Fruit fly (Drosophila melanogaster) Kc167 (cell line): Measurements from ENCODE around the gene PolA1.

Experiments used
- Myc ChIP-seq: fragments of >200 bp; optimal IDR thresholded peaks from 2 replicates; lab custom pipeline; 2017; ENCODE audit warnings: missing external identifiers
- Sin3A ChIP-seq: fragments of >200 bp; optimal IDR thresholded peaks from 2 replicates; lab custom pipeline; 2018; ENCODE audit warnings: missing external identifiers
- h ChIP-seq: fragments of >200 bp; optimal IDR thresholded peaks from 3 replicates; lab custom pipeline; 2018; ENCODE audit warnings: missing external identifiers
- insv ChIP-seq: fragments of >200 bp; optimal IDR thresholded peaks from 3 replicates; lab custom pipeline; 2018; ENCODE audit warnings: missing external identifiers
- psq ChIP-seq: fragments of >200 bp; optimal IDR thresholded peaks from 2 replicates; lab custom pipeline; 2017; ENCODE audit warnings: missing external identifiers
- ttk ChIP-seq: sonication (Bioruptor generic); optimal IDR thresholded peaks from 2 replicates; lab custom pipeline; 2017; ENCODE audit warnings: missing external identifiers

DNA sequence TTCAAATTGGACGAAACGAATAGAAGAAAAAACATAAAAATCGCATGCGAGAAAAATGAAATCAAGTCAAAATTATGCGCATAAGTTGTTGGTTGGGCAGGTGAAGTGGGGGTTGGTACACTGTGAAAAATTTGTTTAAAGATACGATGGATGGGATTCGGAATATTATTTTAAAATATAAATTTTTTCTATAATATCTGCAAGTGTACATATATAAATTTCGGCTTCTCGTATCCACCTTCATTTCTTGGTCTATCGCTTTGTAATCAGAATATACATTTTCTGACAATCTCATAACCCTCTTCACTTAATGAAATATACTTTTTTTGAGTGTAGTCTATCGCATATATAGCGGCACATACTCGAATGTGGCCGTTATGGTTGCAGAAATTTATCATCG lies 31.8 kb upstream of the PolA1 start:
- TF ChIP-seq Sin3A: no peak
- no peak for TF ChIP-seq h (lab: Kevin White, UChicago)
- TF ChIP-seq Myc (lab: Kevin White, UChicago): no peak
- no peak for TF ChIP-seq psq (lab: Kevin White, UChicago)
- TF ChIP-seq insv (lab: Kevin White, UChicago): no peak
- TF ChIP-seq ttk: no peak
